Fruit fly (Drosophila melanogaster): ENCODE data around the gene CG31445.

dm6 chr3R:29230552-29231102, 14.0 kb downstream of the CG31445 start:
- TF ChIP-seq ttk (optimal IDR thresholded peaks at IDR 0.05) = no peak
- TF ChIP-seq psq (optimal IDR thresholded peaks at IDR 0.05) = no peak
- no peak for TF ChIP-seq h (optimal IDR thresholded peaks at IDR 0.05)
- no peak for TF ChIP-seq Sin3A (optimal IDR thresholded peaks at IDR 0.05)
- no peak for TF ChIP-seq insv (optimal IDR thresholded peaks at IDR 0.05)

Measured in Kc167 (cell line).